Worm (Caenorhabditis elegans): ENCODE data around the gene Y54F10AM.11.

Y54F10AM.11 gene

ce11 chrIII:2596984-2597454, 33.2 kb upstream of the Y54F10AM.11 start, which contains the start of gene apb-1 (continued):
- TF ChIP-seq ceh-82 (tag; optimal IDR thresholded peaks at IDR 0.05) (peak; percentile 15), sma-9 (GFP tag; optimal IDR thresholded peaks at IDR 0.05) (no peak), sma-9 (tag; optimal IDR thresholded peaks at IDR 0.05) (no peak), lin-11 (tag; optimal IDR thresholded peaks at IDR 0.05) (peak; percentile 94), nhr-6 (tag; optimal IDR thresholded peaks at IDR 0.05) (peak; percentile 77), snpc-4 (tag; optimal IDR thresholded peaks at IDR 0.05) (peak; percentile 61), gmeb-1 (tag; optimal IDR thresholded peaks at IDR 0.05) (peak; percentile 91), aly-2 (tag; optimal IDR thresholded peaks at IDR 0.05) (peak; percentile 76), F13H6.1 (tag; optimal IDR thresholded peaks at IDR 0.05) (peak; percentile 91), nhr-12 (tag; optimal IDR thresholded peaks at IDR 0.05) (no peak), nhr-10 (tag; optimal IDR thresholded peaks at IDR 0.05) (peak; percentile 65), skn-1 (tag; optimal IDR thresholded peaks at IDR 0.05) (no peak), nhr-237 (tag; optimal IDR thresholded peaks at IDR 0.05) (peak; percentile 48), nhr-11 (tag; optimal IDR thresholded peaks at IDR 0.05) (no peak), ZK546.5 (tag; optimal IDR thresholded peaks at IDR 0.05) (peak; percentile 40)

ce11 chrIII:2586193-2586592, 22.4 kb upstream of the Y54F10AM.11 start, which contains the start of gene gpa-17:
Gene gpa-17, plus strand, starts transcription at chrIII:2586555.
- TF ChIP-seq alr-1 (tag; optimal IDR thresholded peaks at IDR 0.05) (no peak), skn-1 (tag; optimal IDR thresholded peaks at IDR 0.05) (no peak), nhr-129 (tag; optimal IDR thresholded peaks at IDR 0.05) (peak; percentile 11), crh-2 (tag; optimal IDR thresholded peaks at IDR 0.05) (no peak), fos-1 (tag; optimal IDR thresholded peaks at IDR 0.05) (peak; percentile 95)

ce11 chrIII:2578993-2579392, 15.2 kb upstream of the Y54F10AM.11 start, which contains the start of gene Y71H2B.8:
Gene Y71H2B.8, plus strand, starts transcription at chrIII:2579293.
- TF ChIP-seq mdl-1 (tag; optimal IDR thresholded peaks at IDR 0.05) (no peak), lin-39 (tag; optimal IDR thresholded peaks at IDR 0.05) (no peak), nhr-21 (tag; optimal IDR thresholded peaks at IDR 0.05) (no peak), aly-2 (tag; optimal IDR thresholded peaks at IDR 0.05) (no peak), mab-5 (tag; optimal IDR thresholded peaks at IDR 0.05) (no peak), nhr-23 (tag; optimal IDR thresholded peaks at IDR 0.05) (no peak), zag-1 (tag; optimal IDR thresholded peaks at IDR 0.05) (no peak), fos-1 (tag; optimal IDR thresholded peaks at IDR 0.05) (no peak), unc-62 (GFP tag; optimal IDR thresholded peaks at IDR 0.05) (no peak), nhr-6 (tag; optimal IDR thresholded peaks at IDR 0.05) (no peak), ceh-82 (tag; optimal IDR thresholded peaks at IDR 0.05) (no peak), ztf-1 (GFP tag; conservative IDR thresholded peaks at IDR 0.05) (no peak), nhr-237 (tag; optimal IDR thresholded peaks at IDR 0.05) (no peak), sma-9 (GFP tag; optimal IDR thresholded peaks at IDR 0.05) (no peak), sma-9 (tag; optimal IDR thresholded peaks at IDR 0.05) (no peak), dmd-4 (tag; optimal IDR thresholded peaks at IDR 0.05) (no peak)

- TF ChIP-seq nhr-77 (tag; optimal IDR thresholded peaks at IDR 0.05) (no peak), nhr-25 (tag; optimal IDR thresholded peaks at IDR 0.05) (peak; percentile 28), F13H6.1 (tag; optimal IDR thresholded peaks at IDR 0.05) (peak; percentile 49), lsy-2 (tag; optimal IDR thresholded peaks at IDR 0.05) (peak in 1 of 2 experiments; percentile 78), mdl-1 (tag; optimal IDR thresholded peaks at IDR 0.05) (peak; percentile 17 to 29), mab-5 (tag; optimal IDR thresholded peaks at IDR 0.05) (peak; percentile 21), nhr-129 (tag; optimal IDR thresholded peaks at IDR 0.05) (peak; percentile 39), dmd-4 (tag; optimal IDR thresholded peaks at IDR 0.05) (no peak), fos-1 (tag; optimal IDR thresholded peaks at IDR 0.05) (peak; percentile 52), aly-2 (tag; optimal IDR thresholded peaks at IDR 0.05) (no peak), C34F6.9 (tag; optimal IDR thresholded peaks at IDR 0.05) (peak; percentile 90), ztf-4 (tag; optimal IDR thresholded peaks at IDR 0.05) (no peak), sma-9 (GFP tag; optimal IDR thresholded peaks at IDR 0.05) (peak; percentile 76), sma-9 (tag; optimal IDR thresholded peaks at IDR 0.05) (no peak), unc-55 (GFP tag; optimal IDR thresholded peaks at IDR 0.05) (peak; percentile 84), crh-2 (tag; optimal IDR thresholded peaks at IDR 0.05) (peak; percentile 68), nhr-21 (tag; optimal IDR thresholded peaks at IDR 0.05) (peak; percentile 5), gmeb-1 (tag; optimal IDR thresholded peaks at IDR 0.05) (peak; percentile 53), nhr-237 (tag; optimal IDR thresholded peaks at IDR 0.05) (no peak), sma-3 (GFP tag; optimal IDR thresholded peaks at IDR 0.05) (peak; percentile 3), lin-13 (GFP tag; optimal IDR thresholded peaks at IDR 0.05) (peak; percentile 59), blmp-1 (tag; optimal IDR thresholded peaks at IDR 0.05; ENCODE audit: insufficient read depth) (peak; percentile 71)
Observed at ce11 chrIII:2578563-2578962, 14.8 kb upstream of the Y54F10AM.11 start.
